Worm (Caenorhabditis elegans) whole organism, L4 larva: ENCODE results near the gene magi-1.
A peak's percentile ranks its signal among the peaks of the same experiment; 100 is the strongest.

Experiments
- D1046.2 ChIP-seq: fragments of 200-800 bp; sonication (Bioruptor generic); IDR thresholded peaks from 2 replicates; pipeline ENCODE4 v1.3.6; 2022; ENCODE audit warnings: missing genetic modification characterization, missing compliant biosample characterization
- F10B5.3 ChIP-seq: sonication (generic microtip); optimal IDR thresholded peaks from 2 replicates; lab custom pipeline; 2016; ENCODE audit warnings: mild to moderate bottlenecking, missing genetic modification characterization, missing compliant biosample characterization
- F44E2.7 ChIP-seq: fragments of 200-800 bp; sonication (Bioruptor generic); IDR thresholded peaks from 2 replicates; pipeline ENCODE4 v2.1.2; 2022; ENCODE audit warnings: missing genetic modification characterization, missing compliant biosample characterization
- R02D3.7 ChIP-seq: fragments of 150-350 bp; sonication (generic microtip); optimal IDR thresholded peaks from 3 replicates; lab custom pipeline; 2014; ENCODE audit warnings: missing biosample characterization, missing genetic modification characterization
- T26A8.4 ChIP-seq: fragments of 200-800 bp; sonication (Bioruptor generic); IDR thresholded peaks from 2 replicates; pipeline ENCODE4 v1.3.6; 2022; ENCODE audit warnings: missing genetic modification characterization, missing compliant biosample characterization
- Y105C5A.15 ChIP-seq: fragments of 200-800 bp; sonication (Bioruptor generic); IDR thresholded peaks from 2 replicates; pipeline ENCODE4 v1.3.6; 2022; ENCODE audit warnings: missing genetic modification characterization, missing compliant biosample characterization
- Y48G9A.11 ChIP-seq: fragments of 200-800 bp; sonication (Bioruptor generic); IDR thresholded peaks from 2 replicates; pipeline ENCODE4 v1.3.6; 2022; ENCODE audit warnings: missing genetic modification reagents, missing genetic modification characterization, missing compliant biosample characterization
- Y5F2A.4 ChIP-seq: fragments of 200-800 bp; sonication (Bioruptor generic); optimal IDR thresholded peaks from 2 replicates; lab custom pipeline; 2018; ENCODE audit warnings: mild to moderate bottlenecking, missing genetic modification characterization, missing compliant biosample characterization
- aly-2 ChIP-seq: sonication (generic microtip); optimal IDR thresholded peaks from 2 replicates; lab custom pipeline; 2018; ENCODE audit warnings: missing biosample characterization, missing genetic modification characterization
- ces-1 ChIP-seq: fragments of 150-350 bp; sonication (generic microtip); optimal IDR thresholded peaks from 4 replicates; lab custom pipeline; 2014; ENCODE audit warnings: missing biosample characterization, missing genetic modification reagents, missing genetic modification characterization
- cey-2 ChIP-seq: sonication (generic microtip); optimal IDR thresholded peaks from 3 replicates; lab custom pipeline; 2017; ENCODE audit warnings: missing genetic modification characterization, mild to moderate bottlenecking, missing compliant biosample characterization, antibody characterized with exemption, borderline replicate concordance; ENCODE audit not compliant: insufficient read depth
- daf-12 ChIP-seq: fragments of 150-350 bp; optimal IDR thresholded peaks from 2 replicates; lab custom pipeline; 2014; ENCODE audit warnings: missing biosample characterization, missing genetic modification reagents, missing genetic modification characterization
- daf-19 ChIP-seq: fragments of 200-800 bp; sonication (Bioruptor generic); conservative IDR thresholded peaks from 2 replicates; pipeline ENCODE4 v1.3.6; 2022; ENCODE audit warnings: missing genetic modification characterization, missing compliant biosample characterization
- dmd-6 ChIP-seq: fragments of 200-800 bp; sonication (Bioruptor generic); IDR thresholded peaks from 2 replicates; pipeline ENCODE4 v1.3.6; 2022; ENCODE audit warnings: missing genetic modification reagents, missing genetic modification characterization, missing compliant biosample characterization
- dmd-9 ChIP-seq: fragments of 200-800 bp; sonication (Bioruptor generic); IDR thresholded peaks from 2 replicates; pipeline ENCODE4 v1.3.6; 2022; ENCODE audit warnings: missing genetic modification reagents, missing genetic modification characterization, missing compliant biosample characterization
- duxl-1 ChIP-seq: sonication (generic microtip); optimal IDR thresholded peaks from 2 replicates; lab custom pipeline; 2016; ENCODE audit warnings: mild to moderate bottlenecking, missing genetic modification characterization, moderate library complexity, missing compliant biosample characterization; ENCODE audit not compliant: poor library complexity
- dve-1 ChIP-seq: sonication (generic microtip); optimal IDR thresholded peaks from 2 replicates; lab custom pipeline; 2017; ENCODE audit warnings: antibody characterized with exemption, mild to moderate bottlenecking, missing genetic modification characterization, missing compliant biosample characterization; ENCODE audit not compliant: insufficient read depth
- egl-43 ChIP-seq: fragments of 200-800 bp; sonication (Bioruptor generic); IDR thresholded peaks from 2 replicates; pipeline ENCODE4 v1.3.6; 2022; ENCODE audit warnings: missing genetic modification reagents, missing genetic modification characterization, missing compliant biosample characterization
- fkh-10 ChIP-seq: fragments of 150-350 bp; optimal IDR thresholded peaks from 2 replicates; lab custom pipeline; 2014; ENCODE audit warnings: missing biosample characterization, missing genetic modification reagents, missing genetic modification characterization
- hlh-30 ChIP-seq: sonication (generic microtip); optimal IDR thresholded peaks from 2 replicates; lab custom pipeline; 2017; ENCODE audit warnings: antibody characterized with exemption, mild to moderate bottlenecking, missing genetic modification characterization, missing compliant biosample characterization; ENCODE audit not compliant: insufficient read depth
- hmg-1.1 ChIP-seq: fragments of 200-800 bp; sonication (Bioruptor generic); IDR thresholded peaks from 2 replicates; pipeline ENCODE4 v1.3.6; 2022; ENCODE audit warnings: missing genetic modification reagents, missing genetic modification characterization, missing compliant biosample characterization
- lim-7 ChIP-seq: fragments of 200-800 bp; sonication (Bioruptor generic); IDR thresholded peaks from 2 replicates; pipeline ENCODE4 v1.3.6; 2022; ENCODE audit warnings: missing genetic modification characterization, missing compliant biosample characterization
- lin-29 ChIP-seq: fragments of 200-800 bp; sonication (Bioruptor generic); IDR thresholded peaks from 2 replicates; pipeline ENCODE4 v1.3.6; 2022; ENCODE audit warnings: missing genetic modification reagents, missing genetic modification characterization, missing compliant biosample characterization
- lin-39 ChIP-seq: fragments of 150-350 bp; optimal IDR thresholded peaks from 2 replicates; lab custom pipeline; 2014; ENCODE audit warnings: missing biosample characterization, missing genetic modification reagents, missing genetic modification characterization
- lir-3 ChIP-seq: sonication (generic microtip); optimal IDR thresholded peaks from 2 replicates; lab custom pipeline; 2016; ENCODE audit warnings: mild to moderate bottlenecking, missing genetic modification characterization, missing compliant biosample characterization
- lsy-2 ChIP-seq, 2 experiments: fragments of 150-350 bp in 1 of 2; sonication (generic microtip) in 1 of 2; optimal IDR thresholded peaks; 2 replicates each; lab custom pipeline; 2014 to 2017; ENCODE audit warnings: missing biosample characterization in 2 of 2, missing genetic modification characterization in 2 of 2
- madf-9 ChIP-seq: fragments of 200-800 bp; sonication (Bioruptor generic); conservative IDR thresholded peaks from 2 replicates; pipeline ENCODE4 v1.3.6; 2022; ENCODE audit warnings: missing genetic modification reagents, missing genetic modification characterization, missing compliant biosample characterization
- mdl-1 ChIP-seq, 2 experiments: fragments of 150-350 bp in 1 of 2; sonication (generic microtip) in 1 of 2; optimal IDR thresholded peaks; 2 replicates each; lab custom pipeline; 2014 to 2017; ENCODE audit warnings: missing biosample characterization in 2 of 2, missing genetic modification characterization in 2 of 2
- mxl-2 ChIP-seq: fragments of 200-800 bp; sonication (Bioruptor generic); conservative IDR thresholded peaks from 2 replicates; pipeline ENCODE4 v1.3.6; 2022; ENCODE audit warnings: missing genetic modification reagents, missing genetic modification characterization, missing compliant biosample characterization
- mxl-3 ChIP-seq: fragments of 200-800 bp; sonication (Bioruptor generic); optimal IDR thresholded peaks from 2 replicates; lab custom pipeline; 2018; ENCODE audit warnings: mild to moderate bottlenecking, missing genetic modification characterization, missing compliant biosample characterization
- nhr-10 ChIP-seq: fragments of 150-350 bp; optimal IDR thresholded peaks from 2 replicates; lab custom pipeline; 2014; ENCODE audit warnings: missing biosample characterization, missing genetic modification characterization
- nhr-11 ChIP-seq: fragments of 150-350 bp; optimal IDR thresholded peaks from 2 replicates; lab custom pipeline; 2014; ENCODE audit warnings: missing biosample characterization, missing genetic modification characterization
- nhr-111 ChIP-seq: fragments of 200-800 bp; sonication (Bioruptor generic); optimal IDR thresholded peaks from 2 replicates; lab custom pipeline; 2018; ENCODE audit warnings: mild to moderate bottlenecking, missing genetic modification characterization, missing compliant biosample characterization
- nhr-237 ChIP-seq: sonication (generic microtip); optimal IDR thresholded peaks from 2 replicates; lab custom pipeline; 2017; ENCODE audit warnings: missing biosample characterization, missing genetic modification characterization
- nhr-28 ChIP-seq: fragments of 150-350 bp; optimal IDR thresholded peaks from 2 replicates; lab custom pipeline; 2014; ENCODE audit warnings: missing biosample characterization, missing genetic modification characterization
- nhr-76 ChIP-seq: fragments of 150-350 bp; optimal IDR thresholded peaks from 2 replicates; lab custom pipeline; 2014; ENCODE audit warnings: missing biosample characterization, missing genetic modification characterization
- pqm-1 ChIP-seq: sonication (generic microtip); optimal IDR thresholded peaks from 2 replicates; lab custom pipeline; 2017; ENCODE audit warnings: missing biosample characterization, missing genetic modification characterization
- sdz-12 ChIP-seq: fragments of 200-800 bp; sonication (Bioruptor generic); optimal IDR thresholded peaks from 2 replicates; lab custom pipeline; 2018; ENCODE audit warnings: mild to moderate bottlenecking, missing genetic modification characterization, missing compliant biosample characterization
- set-16 ChIP-seq: fragments of 200-800 bp; sonication (Bioruptor generic); IDR thresholded peaks from 2 replicates; pipeline ENCODE4 v1.3.6; 2022; ENCODE audit warnings: missing genetic modification reagents, missing genetic modification characterization, missing compliant biosample characterization
- skn-1 ChIP-seq: fragments of 150-350 bp; optimal IDR thresholded peaks from 2 replicates; lab custom pipeline; 2014; ENCODE audit warnings: missing biosample characterization, missing genetic modification characterization
- spr-1 ChIP-seq: sonication (generic microtip); optimal IDR thresholded peaks from 2 replicates; lab custom pipeline; 2016; ENCODE audit warnings: mild to moderate bottlenecking, missing genetic modification characterization, missing compliant biosample characterization
- spr-3 ChIP-seq: fragments of 200-800 bp; sonication (Bioruptor generic); optimal IDR thresholded peaks from 2 replicates; lab custom pipeline; 2018; ENCODE audit warnings: mild to moderate bottlenecking, missing genetic modification characterization, missing compliant biosample characterization
- tra-1 ChIP-seq: fragments of 200-800 bp; sonication (Bioruptor generic); IDR thresholded peaks from 2 replicates; pipeline ENCODE4 v1.3.6; 2022; ENCODE audit warnings: missing genetic modification reagents, missing genetic modification characterization, missing compliant biosample characterization
- unc-130 ChIP-seq: sonication (generic microtip); optimal IDR thresholded peaks from 2 replicates; lab custom pipeline; 2016; ENCODE audit warnings: missing genetic modification reagents, missing genetic modification characterization, missing compliant biosample characterization
- vab-7 ChIP-seq: fragments of 200-800 bp; sonication (Bioruptor generic); IDR thresholded peaks from 2 replicates; pipeline ENCODE4 v1.3.6; 2022; ENCODE audit warnings: missing genetic modification reagents, missing genetic modification characterization, missing compliant biosample characterization
- zag-1 ChIP-seq: fragments of 150-350 bp; optimal IDR thresholded peaks from 2 replicates; lab custom pipeline; 2014; ENCODE audit warnings: missing biosample characterization, missing genetic modification characterization
- zfp-2 ChIP-seq: sonication (generic microtip); optimal IDR thresholded peaks from 2 replicates; lab custom pipeline; 2016; ENCODE audit warnings: mild to moderate bottlenecking, missing genetic modification characterization, missing compliant biosample characterization
- zfp-3 ChIP-seq: fragments of 200-800 bp; sonication (Bioruptor generic); conservative IDR thresholded peaks from 2 replicates; pipeline ENCODE4 v1.3.6; 2022; ENCODE audit warnings: missing genetic modification reagents, missing genetic modification characterization, missing compliant biosample characterization
- zip-11 ChIP-seq: fragments of 200-800 bp; sonication (Bioruptor generic); IDR thresholded peaks from 2 replicates; pipeline ENCODE4 v1.3.6; 2022; ENCODE audit warnings: missing genetic modification characterization, missing compliant biosample characterization
- ztf-11 ChIP-seq: fragments of 150-350 bp; optimal IDR thresholded peaks from 2 replicates; lab custom pipeline; 2014; ENCODE audit warnings: missing biosample characterization, missing genetic modification characterization
- ztf-7 ChIP-seq: fragments of 150-350 bp; optimal IDR thresholded peaks from 2 replicates; lab custom pipeline; 2014; ENCODE audit warnings: missing biosample characterization, missing genetic modification characterization

The magi-1 gene

ce11 chrIV:11692071-11692673, 22.7 kb upstream of the magi-1 start (continued):
- TF ChIP-seq sdz-12, result no peak
- no peak for TF ChIP-seq spr-3
- TF ChIP-seq nhr-111 (GFP tag; lab: Kevin White, UChicago), result no peak
- TF ChIP-seq egl-43 (GFP tag; lab: Robert Waterston, UW), result peak; percentile 67; the same call in 1 of the 2 replicates
- TF ChIP-seq mdl-1 (tag; optimal IDR thresholded peaks at IDR 0.05; lab: Kevin White, UChicago), result peak; percentile 41 to 85
- peak; percentile 86 for TF ChIP-seq dmd-6
- no peak for TF ChIP-seq mxl-2 (GFP tag; lab: Robert Waterston, UW)
- no peak for TF ChIP-seq Y105C5A.15 (GFP tag; lab: Robert Waterston, UW)
- no peak for TF ChIP-seq duxl-1 (tag; lab: Kevin White, UChicago)
- TF ChIP-seq dve-1, result peak; percentile 92
- no peak for TF ChIP-seq nhr-237
- no peak for TF ChIP-seq lin-29 (GFP tag; lab: Robert Waterston, UW)
- TF ChIP-seq nhr-10, result no peak
- TF ChIP-seq nhr-11 (tag; lab: Kevin White, UChicago), result peak; percentile 50
- no peak for TF ChIP-seq R02D3.7 (tag; lab: Kevin White, UChicago)
- TF ChIP-seq pqm-1 (tag; lab: Kevin White, UChicago), result peak; percentile 74
- no peak for TF ChIP-seq aly-2 (tag; lab: Kevin White, UChicago)
- TF ChIP-seq zfp-3 (GFP tag; lab: Robert Waterston, UW), result no peak
- no peak for TF ChIP-seq lin-39 (tag; lab: Kevin White, UChicago)
- no peak for TF ChIP-seq vab-7
- TF ChIP-seq zip-11 (GFP tag; lab: Robert Waterston, UW), result no peak
- 0 out of 2 replicates have a peak, but pooled peaks have one; percentile 44 for TF ChIP-seq lim-7 (GFP tag; lab: Robert Waterston, UW)
- TF ChIP-seq madf-9 (GFP tag; lab: Robert Waterston, UW), result peak; percentile 39; the same call in 1 of the 2 replicates
- TF ChIP-seq ztf-11 (tag; lab: Kevin White, UChicago), result no peak
- no peak for TF ChIP-seq dmd-9 (GFP tag; lab: Robert Waterston, UW)
- TF ChIP-seq mxl-3 (GFP tag; lab: Kevin White, UChicago), result peak; percentile 98
- TF ChIP-seq daf-19 (GFP tag; lab: Robert Waterston, UW), result no peak
- peak; percentile 65 for TF ChIP-seq set-16 (GFP tag; lab: Robert Waterston, UW)
- TF ChIP-seq T26A8.4, result no peak
- TF ChIP-seq zag-1 (tag; lab: Kevin White, UChicago), result no peak
- TF ChIP-seq D1046.2 (GFP tag; lab: Robert Waterston, UW), result no peak
- TF ChIP-seq Y48G9A.11 (GFP tag; lab: Robert Waterston, UW), result no peak
- TF ChIP-seq nhr-76 (tag; lab: Kevin White, UChicago), result no peak
- TF ChIP-seq lsy-2 (tag; optimal IDR thresholded peaks at IDR 0.05; lab: Kevin White, UChicago), result peak; percentile 32 to 58
- TF ChIP-seq skn-1 (tag; lab: Kevin White, UChicago), result no peak
- TF ChIP-seq hmg-1.1 (GFP tag; lab: Robert Waterston, UW), result peak; percentile 85
- TF ChIP-seq ztf-7 (tag; lab: Kevin White, UChicago), result no peak
- peak; percentile 96 for TF ChIP-seq nhr-28
- TF ChIP-seq hlh-30, result peak; percentile 81
- no peak for TF ChIP-seq Y5F2A.4 (GFP tag; lab: Kevin White, UChicago)
- TF ChIP-seq F10B5.3, result no peak
- TF ChIP-seq cey-2 (tag; lab: Kevin White, UChicago), result peak; percentile 39
- TF ChIP-seq zfp-2 (tag; lab: Kevin White, UChicago), result no peak
- TF ChIP-seq unc-130 (GFP tag; lab: Kevin White, UChicago), result no peak
- no peak for TF ChIP-seq daf-12 (tag; lab: Kevin White, UChicago)
- TF ChIP-seq fkh-10, result peak; percentile 69
- TF ChIP-seq spr-1 (tag; lab: Kevin White, UChicago), result peak; percentile 42
- TF ChIP-seq F44E2.7 (GFP tag; lab: Robert Waterston, UW), result no peak
- TF ChIP-seq tra-1 (GFP tag; lab: Robert Waterston, UW), result peak; percentile 62; the same call in 1 of the 2 replicates
- TF ChIP-seq lir-3 (tag; lab: Kevin White, UChicago), result no peak
- TF ChIP-seq ces-1 (GFP tag; lab: Kevin White, UChicago), result peak; percentile 72
